Fruit fly (Drosophila melanogaster): ENCODE data around the gene trc.

trc gene

dm6 chr3L:19817807-19818531, 16.1 kb downstream of the trc start, which contains the start of the genes Fibp and Deaf1 (continued):
- TF ChIP-seq lz (GFP tag; optimal IDR thresholded peaks at IDR 0.05) (peak; percentile 87), Hr38 (GFP tag; optimal IDR thresholded peaks at IDR 0.05) (peak; percentile 9), Gug (GFP tag; IDR thresholded peaks at IDR 0.05) (peak; percentile 14), Eip93F (GFP tag; optimal IDR thresholded peaks at IDR 0.05) (no peak), pdm3 (GFP tag; optimal IDR thresholded peaks at IDR 0.05) (peak; percentile 81), Blimp-1 (GFP tag; optimal IDR thresholded peaks at IDR 0.05) (no peak), Eip75B (GFP tag; optimal IDR thresholded peaks at IDR 0.05) (peak; percentile 71), esn (GFP tag; optimal IDR thresholded peaks at IDR 0.05) (peak; percentile 86), Smox (GFP tag; optimal IDR thresholded peaks at IDR 0.05) (peak; percentile 14), Sox15 (GFP tag; optimal IDR thresholded peaks at IDR 0.05) (peak; percentile 72), Ets21C (GFP tag; optimal IDR thresholded peaks at IDR 0.05) (peak; percentile 84), CG31627 (GFP tag; optimal IDR thresholded peaks at IDR 0.05) (peak; percentile 91)

dm6 chr3L:19815472-19816150, 18.5 kb downstream of the trc start, which contains the start of gene cyc:
TSS of gene cyc (minus strand) at chr3L:19815938.
- TF ChIP-seq net (GFP tag; optimal IDR thresholded peaks at IDR 0.05) (no peak), esn (GFP tag; optimal IDR thresholded peaks at IDR 0.05) (peak; percentile 38), Ets96B (tag; optimal IDR thresholded peaks at IDR 0.05) (no peak), CG31627 (GFP tag; optimal IDR thresholded peaks at IDR 0.05) (peak; percentile 10), CG10669 (GFP tag; optimal IDR thresholded peaks at IDR 0.05) (no peak), CG6163 (GFP tag; IDR thresholded peaks at IDR 0.05) (peak; percentile 56; the same call in 2 of the 3 replicates), CG8119 (GFP tag; IDR thresholded peaks at IDR 0.05) (peak; percentile 47; the same call in 2 of the 3 replicates), lz (GFP tag; optimal IDR thresholded peaks at IDR 0.05) (peak; percentile 28), eg (GFP tag; IDR thresholded peaks at IDR 0.05) (peak; percentile 32; the same call in 1 of the 3 replicates), Sox14 (GFP tag; optimal IDR thresholded peaks at IDR 0.05) (no peak), CG9139 (GFP tag; optimal IDR thresholded peaks at IDR 0.05) (no peak), CG6854 (GFP tag; optimal IDR thresholded peaks at IDR 0.05) (peak; percentile 74), dsx (GFP tag; optimal IDR thresholded peaks at IDR 0.05; ENCODE audit: poor library complexity, severe bottlenecking) (peak; percentile 85), Lpt (GFP tag; optimal IDR thresholded peaks at IDR 0.05) (peak; percentile 44), CG15336 (GFP tag; IDR thresholded peaks at IDR 0.05) (peak; percentile 54; the same call in 1 of the 2 replicates), dac (GFP tag; optimal IDR thresholded peaks at IDR 0.05) (peak; percentile 33), topi (GFP tag; optimal IDR thresholded peaks at IDR 0.05) (no peak), CG34406 (GFP tag; optimal IDR thresholded peaks at IDR 0.05) (no peak), Blimp-1 (GFP tag; optimal IDR thresholded peaks at IDR 0.05) (peak; percentile 5), Sox15 (GFP tag; optimal IDR thresholded peaks at IDR 0.05) (no peak), CG11294 (GFP tag; IDR thresholded peaks at IDR 0.05) (no peak), CG6792 (GFP tag; optimal IDR thresholded peaks at IDR 0.05) (no peak), CG6276 (GFP tag; optimal IDR thresholded peaks at IDR 0.05) (no peak)

dm6 chr3L:19813075-19813903, 20.8 kb downstream of the trc start, which contains the start of gene Cyp305a1:
TSS of gene Cyp305a1 (minus strand) at chr3L:19813339.
- TF ChIP-seq fd59A (GFP tag; optimal IDR thresholded peaks at IDR 0.05) (no peak), fkh (GFP tag; optimal IDR thresholded peaks at IDR 0.05) (peak; percentile 82)

DNA sequence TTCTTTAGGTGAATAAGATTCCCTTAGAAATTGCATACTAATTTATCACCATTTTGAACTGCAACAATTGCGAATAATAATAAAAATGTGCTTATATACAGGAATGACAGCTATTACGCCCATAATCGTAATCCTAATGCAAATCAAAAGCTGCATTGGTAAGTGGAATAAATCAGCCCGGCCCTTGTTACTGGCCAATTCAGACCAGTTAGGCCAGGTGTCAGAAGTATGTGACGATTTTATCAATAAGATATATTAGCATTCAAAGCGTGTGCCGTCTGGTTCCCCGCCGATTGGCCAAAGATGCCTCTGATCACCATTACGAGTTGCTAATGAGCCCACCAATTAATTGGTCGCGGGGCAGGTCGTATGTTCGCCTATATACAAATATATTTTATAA, 21.6 kb downstream of the trc start:
- TF ChIP-seq dac (GFP tag; optimal IDR thresholded peaks at IDR 0.05) (no peak), fkh (GFP tag; optimal IDR thresholded peaks at IDR 0.05) (no peak), esn (GFP tag; optimal IDR thresholded peaks at IDR 0.05) (no peak), Ets96B (tag; optimal IDR thresholded peaks at IDR 0.05) (no peak), Sox15 (GFP tag; optimal IDR thresholded peaks at IDR 0.05) (no peak), CG32006 (GFP tag; optimal IDR thresholded peaks at IDR 0.05) (no peak), CG34406 (GFP tag; optimal IDR thresholded peaks at IDR 0.05) (no peak), Ets21C (GFP tag; optimal IDR thresholded peaks at IDR 0.05) (no peak), net (GFP tag; optimal IDR thresholded peaks at IDR 0.05) (no peak)
